Worm (Caenorhabditis elegans): Measurements from ENCODE around the gene elb-1.

Gene elb-1

DNA sequence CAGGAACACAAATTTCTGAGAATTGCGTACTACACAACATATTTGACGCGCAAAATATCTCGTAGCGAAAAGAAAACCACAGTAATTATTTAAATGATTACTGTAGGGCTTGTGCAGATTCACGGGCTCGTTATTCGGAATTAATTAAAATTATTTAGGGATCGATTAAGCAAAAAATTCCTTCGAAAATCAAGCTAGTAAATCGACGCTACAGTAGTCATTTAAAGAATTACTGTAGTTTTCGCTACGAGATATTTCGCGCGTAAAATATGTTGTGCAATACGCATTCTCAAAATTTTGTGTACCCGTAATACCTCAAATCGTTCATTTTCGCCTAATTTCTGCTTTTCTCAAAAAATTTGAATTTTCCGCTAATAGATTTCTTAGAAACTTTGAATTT lies 31.6 kb upstream of the elb-1 start:
- TF ChIP-seq Y75B8A.6 (GFP tag; IDR thresholded peaks at IDR 0.05) (no peak), unc-62 (GFP tag; optimal IDR thresholded peaks at IDR 0.05 in 1 of 2) (peak in 1 of 2 experiments; percentile 30), unc-62 (tag; optimal IDR thresholded peaks at IDR 0.05) (no peak)

DNA sequence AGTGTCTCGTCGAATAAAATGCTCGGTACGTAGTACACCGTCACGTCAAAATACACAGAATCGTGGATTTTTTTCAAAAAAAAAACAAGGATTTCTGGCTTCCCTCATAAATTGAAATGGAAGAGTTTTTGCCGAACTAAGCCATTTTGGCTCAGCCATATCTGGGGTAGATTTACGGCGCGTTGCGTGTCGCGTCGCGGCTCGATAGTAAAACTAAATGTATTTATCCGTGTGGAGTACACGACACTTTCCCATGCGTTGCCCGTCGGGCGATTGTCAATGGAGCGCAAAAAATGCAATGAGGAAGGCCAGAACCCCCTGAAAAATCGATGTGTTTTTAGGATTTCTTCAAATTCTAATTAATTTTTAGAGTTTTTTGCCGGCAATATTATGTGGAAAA lies 31.0 kb upstream of the elb-1 start:
- no peak for TF ChIP-seq lin-39 (tag; optimal IDR thresholded peaks at IDR 0.05)
- TF ChIP-seq aha-1 (tag): peak; percentile 46
- peak in 1 of 2 experiments; percentile 92 for TF ChIP-seq unc-62 (GFP tag; optimal IDR thresholded peaks at IDR 0.05 in 1 of 2)
- no peak for TF ChIP-seq unc-62 (tag; optimal IDR thresholded peaks at IDR 0.05)

- TF ChIP-seq nhr-77 (tag; optimal IDR thresholded peaks at IDR 0.05) (no peak), nhr-6 (tag; optimal IDR thresholded peaks at IDR 0.05) (peak; percentile 70), zfp-2 (tag; optimal IDR thresholded peaks at IDR 0.05) (no peak), nhr-237 (tag; optimal IDR thresholded peaks at IDR 0.05) (no peak), daf-12 (tag; optimal IDR thresholded peaks at IDR 0.05) (no peak), spr-3 (GFP tag; optimal IDR thresholded peaks at IDR 0.05) (no peak), egl-27 (tag; optimal IDR thresholded peaks at IDR 0.05) (no peak), daf-8 (GFP tag; IDR thresholded peaks at IDR 0.05) (no peak), attf-4 (tag; optimal IDR thresholded peaks at IDR 0.05) (no peak), zag-1 (tag; optimal IDR thresholded peaks at IDR 0.05) (no peak), skn-1 (tag; optimal IDR thresholded peaks at IDR 0.05) (no peak), nhr-25 (tag; optimal IDR thresholded peaks at IDR 0.05; ENCODE audit: borderline replicate concordance, insufficient read depth) (peak; percentile 16), zip-2 (tag; optimal IDR thresholded peaks at IDR 0.05) (no peak), pqm-1 (tag; optimal IDR thresholded peaks at IDR 0.05) (no peak), set-16 (GFP tag; IDR thresholded peaks at IDR 0.05) (no peak), ctbp-1 (GFP tag; IDR thresholded peaks at IDR 0.05) (no peak), R02D3.7 (tag; optimal IDR thresholded peaks at IDR 0.05) (no peak), nhr-102 (tag; optimal IDR thresholded peaks at IDR 0.05) (peak; percentile 49), ceh-62 (tag; optimal IDR thresholded peaks at IDR 0.05) (no peak), unc-39 (tag; optimal IDR thresholded peaks at IDR 0.05) (no peak), ZK337.2 (GFP tag; IDR thresholded peaks at IDR 0.05) (peak; percentile 90), lin-13 (GFP tag; optimal IDR thresholded peaks at IDR 0.05) (peak; percentile 45), lim-7 (GFP tag; IDR thresholded peaks at IDR 0.05) (no peak), arid-1 (GFP tag; conservative IDR thresholded peaks at IDR 0.05) (0 out of 2 replicates have a peak, but pooled peaks have one; percentile 23), aly-2 (tag; optimal IDR thresholded peaks at IDR 0.05) (no peak), mxl-2 (GFP tag; conservative IDR thresholded peaks at IDR 0.05) (no peak), ceh-82 (tag; optimal IDR thresholded peaks at IDR 0.05) (no peak), mdl-1 (tag; optimal IDR thresholded peaks at IDR 0.05) (no peak), Y48G9A.11 (GFP tag; IDR thresholded peaks at IDR 0.05) (no peak; the same call in 1 of the 2 replicates), jun-1 (tag; optimal IDR thresholded peaks at IDR 0.05) (no peak), nhr-111 (GFP tag; optimal IDR thresholded peaks at IDR 0.05) (no peak), nhr-10 (tag; optimal IDR thresholded peaks at IDR 0.05) (no peak), D1046.2 (GFP tag; IDR thresholded peaks at IDR 0.05) (no peak), T20F7.1 (GFP tag; optimal IDR thresholded peaks at IDR 0.05) (no peak), gei-8 (GFP tag; optimal IDR thresholded peaks at IDR 0.05) (no peak), ceh-20 (GFP tag; IDR thresholded peaks at IDR 0.05) (0 out of 2 replicates have a peak, but pooled peaks have one; percentile 17), sdz-12 (GFP tag; optimal IDR thresholded peaks at IDR 0.05) (peak; percentile 4), hlh-11 (tag; optimal IDR thresholded peaks at IDR 0.05) (no peak), lin-1 (GFP tag; IDR thresholded peaks at IDR 0.05) (0 out of 2 replicates have a peak, but pooled peaks have one; percentile 18), nhr-42 (GFP tag; IDR thresholded peaks at IDR 0.05) (no peak; the same call in 1 of the 2 replicates), dmd-9 (GFP tag; IDR thresholded peaks at IDR 0.05) (0 out of 2 replicates have a peak, but pooled peaks have one; percentile 39), snpc-4 (tag; optimal IDR thresholded peaks at IDR 0.05) (no peak), tag-97 (GFP tag; IDR thresholded peaks at IDR 0.05) (no peak), zfp-3 (GFP tag; conservative IDR thresholded peaks at IDR 0.05) (no peak)
Observed at ce11 chrIII:11746718-11747117, 27.5 kb upstream of the elb-1 start, which contains the start of gene mrt-2. TSS of gene mrt-2 (plus strand) at chrIII:11746766.

Data from whole organism, L4 larva.